Fruit fly (Drosophila melanogaster) whole organism, embryonic: ENCODE measurements around the gene CG3091.

ENCODE experiments used
- Abd-B ChIP-seq: fragments of 200-800 bp; sonication (Bioruptor generic); optimal IDR thresholded peaks from 2 replicates; lab custom pipeline; 2018; ENCODE audit warnings: missing biosample characterization, mild to moderate bottlenecking, missing genetic modification characterization, moderate library complexity
- Adf1 ChIP-seq: fragments of 200-800 bp; sonication (Bioruptor generic); IDR thresholded peaks from 2 replicates; pipeline ENCODE4 v1.3.6; 2022; ENCODE audit warnings: missing biosample characterization, missing genetic modification characterization
- Asciz ChIP-seq: fragments of 200-800 bp; sonication (Bioruptor generic); optimal IDR thresholded peaks from 2 replicates; lab custom pipeline; 2017; ENCODE audit warnings: missing biosample characterization, mild to moderate bottlenecking, missing genetic modification characterization, missing genetic modification reagents
- BtbVII ChIP-seq: fragments of 200-800 bp; sonication (Bioruptor generic); optimal IDR thresholded peaks from 3 replicates; lab custom pipeline; 2017; ENCODE audit warnings: missing biosample characterization, mild to moderate bottlenecking, missing genetic modification characterization
- CG10147 ChIP-seq: fragments of 200-800 bp; sonication (Bioruptor generic); optimal IDR thresholded peaks from 2 replicates; lab custom pipeline; 2019; ENCODE audit warnings: missing biosample characterization, mild to moderate bottlenecking, missing genetic modification characterization, moderate library complexity
- CG10321 ChIP-seq: fragments of 200-800 bp; sonication (Bioruptor generic); IDR thresholded peaks from 2 replicates; pipeline ENCODE4 v1.3.6; 2022; ENCODE audit warnings: missing biosample characterization, missing genetic modification characterization
- CG11398 ChIP-seq: fragments of 200-800 bp; sonication (Bioruptor generic); optimal IDR thresholded peaks from 2 replicates; lab custom pipeline; 2016; ENCODE audit warnings: missing biosample characterization, missing genetic modification characterization
- CG11723 ChIP-seq: fragments of 200-800 bp; sonication (Bioruptor generic); optimal IDR thresholded peaks from 2 replicates; lab custom pipeline; 2017; ENCODE audit warnings: missing biosample characterization, mild to moderate bottlenecking, missing genetic modification characterization
- CG13287 ChIP-seq: fragments of 200-800 bp; sonication (Bioruptor generic); IDR thresholded peaks from 2 replicates; pipeline ENCODE4 v1.3.6; 2022; ENCODE audit warnings: missing biosample characterization, missing genetic modification characterization; ENCODE audit not compliant: partially characterized antibody
- CG1529 ChIP-seq: fragments of 200-800 bp; sonication (Bioruptor generic); optimal IDR thresholded peaks from 3 replicates; lab custom pipeline; 2018; ENCODE audit warnings: missing biosample characterization, missing genetic modification characterization
- CG16815 ChIP-seq: fragments of 200-800 bp; sonication (Bioruptor generic); optimal IDR thresholded peaks from 3 replicates; lab custom pipeline; 2017; ENCODE audit warnings: missing biosample characterization, mild to moderate bottlenecking, missing genetic modification characterization
- CG2129 ChIP-seq: fragments of 200-800 bp; sonication (Bioruptor generic); IDR thresholded peaks from 2 replicates; pipeline ENCODE4 v1.3.6; 2022; ENCODE audit warnings: missing biosample characterization, missing genetic modification characterization; ENCODE audit not compliant: partially characterized antibody
- CG4328 ChIP-seq: fragments of 200-800 bp; sonication (Bioruptor generic); optimal IDR thresholded peaks from 3 replicates; lab custom pipeline; 2017; ENCODE audit warnings: missing biosample characterization, missing genetic modification reagents, missing genetic modification characterization
- CG4820 ChIP-seq: fragments of 200-800 bp; sonication (Bioruptor generic); optimal IDR thresholded peaks from 3 replicates; lab custom pipeline; 2016; ENCODE audit warnings: missing biosample characterization, missing genetic modification characterization
- CG6654 ChIP-seq: fragments of 200-800 bp; sonication (Bioruptor generic); optimal IDR thresholded peaks from 2 replicates; lab custom pipeline; 2017; ENCODE audit warnings: missing biosample characterization, mild to moderate bottlenecking, missing genetic modification characterization
- CG6765 ChIP-seq: fragments of 200-800 bp; sonication (Bioruptor generic); optimal IDR thresholded peaks from 3 replicates; lab custom pipeline; 2017; ENCODE audit warnings: missing biosample characterization, mild to moderate bottlenecking, missing genetic modification characterization
- CoRest ChIP-seq: fragments of 200-800 bp; sonication (Bioruptor generic); optimal IDR thresholded peaks from 3 replicates; lab custom pipeline; 2018; ENCODE audit warnings: missing biosample characterization, mild to moderate bottlenecking, missing genetic modification characterization, moderate library complexity
- Dll ChIP-seq: fragments of 200-800 bp; sonication (Bioruptor generic); IDR thresholded peaks from 4 replicates; pipeline ENCODE4 v1.3.6; 2022; ENCODE audit warnings: missing biosample characterization, missing genetic modification characterization; ENCODE audit not compliant: partially characterized antibody
- Eip74EF ChIP-seq, 2 experiments: fragments of 200-800 bp in 1 of 2; fragments of >200 bp in 1 of 2; sonication (Bioruptor generic) in 1 of 2; optimal IDR thresholded peaks; 2 replicates each; lab custom pipeline; 2017 to 2019; ENCODE audit warnings: missing biosample characterization in 2 of 2, missing genetic modification characterization in 2 of 2, mild to moderate bottlenecking in 1 of 2, moderate library complexity in 1 of 2
- Fer2 ChIP-seq: fragments of 200-800 bp; sonication (Bioruptor generic); optimal IDR thresholded peaks from 2 replicates; lab custom pipeline; 2018; ENCODE audit warnings: missing biosample characterization, mild to moderate bottlenecking, missing genetic modification characterization, moderate library complexity
- GATAe ChIP-seq: fragments of 200-800 bp; sonication (Bioruptor generic); conservative IDR thresholded peaks from 2 replicates; pipeline ENCODE4 v1.3.6; 2022; ENCODE audit warnings: missing biosample characterization, missing genetic modification characterization
- Hr78 ChIP-seq, 2 experiments: fragments of 200-800 bp in 1 of 2; fragments of >200 bp in 1 of 2; sonication (Bioruptor generic) in 1 of 2; optimal IDR thresholded peaks; 2 replicates each; lab custom pipeline; 2017 to 2019; ENCODE audit warnings: missing biosample characterization in 2 of 2, missing genetic modification characterization in 2 of 2, mild to moderate bottlenecking in 1 of 2, moderate library complexity in 1 of 2
- Med ChIP-seq: fragments of 200-800 bp; sonication (Bioruptor generic); peaks from one replicate; lab custom pipeline; 2016; ENCODE audit warnings: missing biosample characterization, missing genetic modification characterization, mild to moderate bottlenecking, inconsistent platforms, moderate library complexity
- Nf-YC ChIP-seq: fragments of 200-800 bp; optimal IDR thresholded peaks from 3 replicates; lab custom pipeline; 2019; ENCODE audit warnings: missing biosample characterization, mild to moderate bottlenecking, missing genetic modification characterization, moderate library complexity
- Pdp1 ChIP-seq, 2 experiments: fragments of 200-800 bp; sonication (Bioruptor generic); optimal IDR thresholded peaks; 3 replicates each; lab custom pipeline; 2016; ENCODE audit warnings: missing biosample characterization in 2 of 2, missing genetic modification characterization in 2 of 2, mild to moderate bottlenecking in 1 of 2, moderate library complexity in 1 of 2
- Six4 ChIP-seq: fragments of 200-800 bp; sonication (Bioruptor generic); optimal IDR thresholded peaks from 2 replicates; lab custom pipeline; 2016; ENCODE audit warnings: missing biosample characterization, missing genetic modification characterization
- Stat92E ChIP-seq, 3 experiments: fragments of >200 bp in 2 of 3; fragments of 200-800 bp in 1 of 3; sonication (Bioruptor generic) in 1 of 3; optimal IDR thresholded peaks; 2 replicates each; lab custom pipeline; 2017 to 2019; ENCODE audit warnings: missing biosample characterization in 3 of 3, missing genetic modification characterization in 3 of 3, mild to moderate bottlenecking in 1 of 3, moderate library complexity in 1 of 3
- TFAM ChIP-seq: fragments of 200-800 bp; sonication (Bioruptor generic); optimal IDR thresholded peaks from 2 replicates; lab custom pipeline; 2017; ENCODE audit warnings: missing biosample characterization, missing genetic modification characterization, inconsistent platforms
- Tbp ChIP-seq: fragments of >200 bp; optimal IDR thresholded peaks from 2 replicates; lab custom pipeline; 2018; ENCODE audit warnings: missing biosample characterization, missing genetic modification characterization
- al ChIP-seq: fragments of 200-800 bp; sonication (Bioruptor generic); IDR thresholded peaks from 2 replicates; pipeline ENCODE4 v1.3.6; 2022; ENCODE audit warnings: missing biosample characterization, missing genetic modification characterization
- aop ChIP-seq: fragments of 200-800 bp; sonication (Bioruptor generic); IDR thresholded peaks from 2 replicates; pipeline ENCODE4 v1.3.6; 2022; ENCODE audit warnings: missing biosample characterization, missing genetic modification characterization
- ato ChIP-seq: fragments of 200-800 bp; sonication (Bioruptor generic); IDR thresholded peaks from 2 replicates; pipeline ENCODE4 v1.3.6; 2022; ENCODE audit warnings: missing biosample characterization, missing genetic modification characterization; ENCODE audit not compliant: partially characterized antibody
- da ChIP-seq: fragments of 200-800 bp; sonication (Bioruptor generic); optimal IDR thresholded peaks from 2 replicates; lab custom pipeline; 2016; ENCODE audit warnings: missing biosample characterization, missing genetic modification characterization
- fd3F ChIP-seq: fragments of 200-800 bp; sonication (Bioruptor generic); optimal IDR thresholded peaks from 2 replicates; lab custom pipeline; 2018; ENCODE audit warnings: missing biosample characterization, mild to moderate bottlenecking, missing genetic modification characterization, moderate library complexity
- grau ChIP-seq: fragments of 200-800 bp; optimal IDR thresholded peaks from 3 replicates; lab custom pipeline; 2019; ENCODE audit warnings: missing biosample characterization, mild to moderate bottlenecking, missing genetic modification characterization, moderate library complexity
- nau ChIP-seq: fragments of 200-800 bp; sonication (Bioruptor generic); optimal IDR thresholded peaks from 3 replicates; lab custom pipeline; 2017; ENCODE audit warnings: missing biosample characterization, mild to moderate bottlenecking, missing genetic modification characterization, missing genetic modification reagents
- peb ChIP-seq: fragments of 200-800 bp; sonication (Bioruptor generic); IDR thresholded peaks from 2 replicates; pipeline ENCODE4 v1.3.6; 2022; ENCODE audit warnings: missing biosample characterization, missing genetic modification characterization
- pita ChIP-seq: fragments of 200-800 bp; sonication (Bioruptor generic); optimal IDR thresholded peaks from 2 replicates; lab custom pipeline; 2017; ENCODE audit warnings: missing biosample characterization, mild to moderate bottlenecking, missing genetic modification characterization
- repo ChIP-seq: fragments of 200-800 bp; sonication (Bioruptor generic); optimal IDR thresholded peaks from 2 replicates; lab custom pipeline; 2016; ENCODE audit warnings: missing biosample characterization, missing genetic modification characterization
- schlank ChIP-seq: fragments of 200-800 bp; sonication (Bioruptor generic); optimal IDR thresholded peaks from 2 replicates; lab custom pipeline; 2018; ENCODE audit warnings: missing biosample characterization, mild to moderate bottlenecking, missing genetic modification characterization
- sens ChIP-seq: fragments of 200-800 bp; sonication (Bioruptor generic); peaks from one replicate; lab custom pipeline; 2016; ENCODE audit warnings: missing biosample characterization, missing genetic modification characterization
- sim ChIP-seq: fragments of 200-800 bp; sonication (Bioruptor generic); IDR thresholded peaks from 2 replicates; pipeline ENCODE4 v1.3.6; 2022; ENCODE audit warnings: missing biosample characterization, missing genetic modification characterization
- slp2 ChIP-seq: fragments of 200-800 bp; sonication (Bioruptor generic); optimal IDR thresholded peaks from 2 replicates; lab custom pipeline; 2016; ENCODE audit warnings: missing biosample characterization, missing genetic modification characterization
- sqz ChIP-seq: fragments of 200-800 bp; sonication (Bioruptor generic); optimal IDR thresholded peaks from 3 replicates; lab custom pipeline; 2018; ENCODE audit warnings: missing biosample characterization, mild to moderate bottlenecking, missing genetic modification characterization
- stwl ChIP-seq: fragments of 200-800 bp; sonication (Bioruptor generic); optimal IDR thresholded peaks from 3 replicates; lab custom pipeline; 2018; ENCODE audit warnings: missing biosample characterization, mild to moderate bottlenecking, missing genetic modification characterization, moderate library complexity
- tx ChIP-seq: fragments of 200-800 bp; sonication (Bioruptor generic); optimal IDR thresholded peaks from 2 replicates; lab custom pipeline; 2016; ENCODE audit warnings: missing biosample characterization, missing genetic modification characterization

The CG3091 gene

DNA sequence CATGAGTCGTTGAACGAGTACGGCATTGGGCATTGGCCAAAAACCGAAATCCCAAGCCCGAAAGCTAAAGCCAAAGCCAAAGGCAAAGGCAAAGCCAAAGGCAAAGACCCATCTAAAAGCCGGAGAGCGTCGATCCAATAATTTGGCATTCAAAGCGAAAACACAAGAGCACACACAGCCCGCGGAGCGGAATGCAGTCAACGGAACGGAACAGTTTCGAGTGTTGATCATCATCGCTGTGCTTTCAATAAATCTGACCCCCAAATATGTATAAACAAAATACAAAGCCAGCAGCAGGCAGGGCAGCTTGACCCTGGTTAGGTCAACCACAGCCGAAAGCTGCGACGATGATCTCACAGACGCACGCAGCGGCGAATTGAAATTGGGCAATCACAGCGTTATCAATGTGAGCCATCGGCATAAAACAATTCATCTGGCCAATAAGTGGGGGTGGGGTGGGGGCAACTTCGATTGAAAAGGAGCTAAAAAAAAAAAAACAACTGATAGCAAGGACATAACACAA, 24.8 kb upstream of the CG3091 start (continued):
- TF ChIP-seq pita (GFP tag; lab: Kevin White, UChicago) (no peak), slp2 (GFP tag; lab: Kevin White, UChicago) (no peak), al (no peak), CG10321 (no peak), CG2129 (no peak), sqz (GFP tag; lab: Kevin White, UChicago) (no peak), CG4820 (GFP tag; lab: Kevin White, UChicago) (no peak), CoRest (tag; lab: Kevin White, UChicago) (no peak), Pdp1 (GFP tag; optimal IDR thresholded peaks at IDR 0.05; lab: Kevin White, UChicago) (peak in 1 of 2 experiments; percentile 11), nau (no peak), Abd-B (GFP tag; lab: Kevin White, UChicago) (no peak), schlank (tag; lab: Kevin White, UChicago) (no peak), tx (GFP tag; lab: Kevin White, UChicago) (no peak), CG6765 (GFP tag; lab: Kevin White, UChicago) (no peak), Tbp (GFP tag; lab: Kevin White, UChicago) (no peak), CG4328 (GFP tag; lab: Kevin White, UChicago) (no peak), Med (GFP tag; lab: Kevin White, UChicago) (peak; percentile 70), stwl (tag; lab: Kevin White, UChicago) (no peak), Hr78 (GFP tag; optimal IDR thresholded peaks at IDR 0.05; lab: Kevin White, UChicago) (peak in 1 of 2 experiments; percentile 80), CG16815 (no peak), Asciz (GFP tag; lab: Kevin White, UChicago) (no peak), peb (GFP tag; lab: Robert Waterston, UW) (no peak), ato (no peak), fd3F (GFP tag; lab: Kevin White, UChicago) (no peak), Eip74EF (GFP tag; optimal IDR thresholded peaks at IDR 0.05; lab: Kevin White, UChicago) (peak in 1 of 2 experiments; percentile 31), CG13287 (GFP tag; lab: Robert Waterston, UW) (no peak), CG11398 (GFP tag; lab: Kevin White, UChicago) (no peak)

DNA sequence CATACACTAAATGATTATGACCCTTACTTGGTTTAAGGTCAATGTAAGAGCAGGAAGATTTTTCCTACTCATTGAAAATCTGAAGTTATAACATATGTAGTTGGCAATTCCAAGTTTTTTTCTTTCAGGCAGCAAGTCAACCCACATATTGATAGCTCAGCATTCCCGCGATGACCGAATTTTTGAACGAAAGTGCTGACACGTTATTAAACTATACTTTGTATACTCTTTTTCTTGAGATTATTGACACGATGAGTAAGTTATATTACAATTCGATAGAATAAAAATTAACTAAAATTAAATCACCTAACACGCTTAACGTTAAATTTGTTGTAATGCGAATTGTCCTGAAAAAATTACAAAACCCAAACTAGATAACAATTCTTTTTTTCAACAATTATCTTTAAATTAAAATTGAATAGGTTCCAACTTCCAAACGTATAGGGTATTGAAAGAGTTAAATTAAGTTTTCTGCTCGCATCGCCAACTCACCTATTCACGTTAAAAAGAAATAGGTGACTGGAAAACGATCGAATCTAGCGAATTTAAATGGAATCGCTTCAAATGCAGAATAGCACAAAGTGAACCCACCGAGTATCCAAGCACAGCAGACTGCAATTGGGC, 21.4 kb upstream of the CG3091 start, which contains the start of gene Vml:
Gene Vml (plus strand): TSS at position 574 of the 624 bp plus-strand sequence.
- TF ChIP-seq Pdp1 (GFP tag; optimal IDR thresholded peaks at IDR 0.05; lab: Kevin White, UChicago): no peak
- peak; percentile 14; the same call in 2 of the 4 replicates for TF ChIP-seq Dll (GFP tag; lab: Robert Waterston, UW)
- TF ChIP-seq sens (GFP tag; lab: Kevin White, UChicago): peak; percentile 57

DNA sequence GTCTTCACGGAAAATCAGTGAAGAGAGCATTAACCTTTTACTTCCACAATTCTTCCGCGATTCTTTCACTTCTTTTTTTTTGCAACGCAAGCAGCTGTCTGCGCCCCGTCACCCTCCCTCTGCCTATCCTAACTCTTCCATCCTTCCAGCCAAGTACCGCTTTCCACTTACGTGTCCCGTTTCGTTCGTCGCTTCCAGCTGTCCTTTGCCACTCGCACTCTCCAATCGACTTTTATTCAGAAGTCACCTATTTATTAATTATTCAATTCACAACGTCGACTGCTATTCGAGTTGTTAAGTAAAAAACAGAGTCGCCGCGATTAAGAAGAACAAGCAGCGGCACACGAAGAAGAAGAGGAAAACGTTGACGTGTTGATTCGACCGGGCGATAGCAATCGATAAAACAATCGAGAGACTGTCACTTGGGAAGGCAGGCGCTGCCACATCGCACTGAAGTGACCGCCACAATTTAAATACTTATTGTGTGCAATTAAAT, 20.8 kb upstream of the CG3091 start, which contains the start of gene Grp170:
Gene Grp170 (minus strand): TSS at position 365 of the 496 bp plus-strand sequence.
- TF ChIP-seq Stat92E (GFP tag; optimal IDR thresholded peaks at IDR 0.05; lab: Kevin White, UChicago): no peak
- TF ChIP-seq slp2 (GFP tag; lab: Kevin White, UChicago): no peak
- TF ChIP-seq aop: no peak
- no peak for TF ChIP-seq TFAM
- no peak for TF ChIP-seq da (GFP tag; lab: Kevin White, UChicago)
- no peak for TF ChIP-seq CG10147 (GFP tag; lab: Kevin White, UChicago)
- no peak for TF ChIP-seq repo
- peak; percentile 17 for TF ChIP-seq Nf-YC (tag; lab: Kevin White, UChicago)
- no peak for TF ChIP-seq Six4 (GFP tag; lab: Kevin White, UChicago)
- no peak for TF ChIP-seq Fer2
- peak; percentile 63 for TF ChIP-seq Adf1 (GFP tag; lab: Robert Waterston, UW)
- TF ChIP-seq grau: peak; percentile 8
- no peak for TF ChIP-seq pita (GFP tag; lab: Kevin White, UChicago)
- no peak for TF ChIP-seq sim (GFP tag; lab: Robert Waterston, UW)
- no peak for TF ChIP-seq GATAe
- TF ChIP-seq BtbVII (GFP tag; lab: Kevin White, UChicago): no peak
- TF ChIP-seq CG6654: no peak
- no peak for TF ChIP-seq CG11723 (GFP tag; lab: Kevin White, UChicago)
- no peak for TF ChIP-seq CG1529
